Fruit fly (Drosophila melanogaster) whole organism, embryonic: ENCODE data around the gene fwd.

Experiments used
- CG10565 ChIP-seq: fragments of 200-800 bp; sonication (Bioruptor generic); optimal IDR thresholded peaks from 3 replicates; lab custom pipeline; 2016; ENCODE audit warnings: missing biosample characterization, mild to moderate bottlenecking, missing genetic modification characterization
- CG11456 ChIP-seq: fragments of 200-800 bp; sonication (Bioruptor generic); IDR thresholded peaks from 3 replicates; pipeline ENCODE4 v1.3.6; 2022; ENCODE audit warnings: missing biosample characterization, missing genetic modification characterization
- CG12155 ChIP-seq: fragments of 200-800 bp; sonication (Bioruptor generic); optimal IDR thresholded peaks from 3 replicates; lab custom pipeline; 2016; ENCODE audit warnings: missing biosample characterization, missing genetic modification characterization
- CG12659 ChIP-seq: fragments of 200-800 bp; sonication (Bioruptor generic); optimal IDR thresholded peaks from 3 replicates; lab custom pipeline; 2017; ENCODE audit warnings: mild to moderate bottlenecking, missing biosample characterization, missing genetic modification reagents, missing genetic modification characterization
- CG14014 ChIP-seq: fragments of 200-800 bp; sonication (Bioruptor generic); IDR thresholded peaks from 2 replicates; pipeline ENCODE4 v1.3.6; 2022; ENCODE audit warnings: missing biosample characterization, missing genetic modification characterization
- CG17328 ChIP-seq: fragments of 200-800 bp; sonication (Bioruptor generic); IDR thresholded peaks from 2 replicates; pipeline ENCODE4 v1.3.6; 2022; ENCODE audit warnings: missing biosample characterization, missing genetic modification characterization
- CG18599 ChIP-seq: fragments of 200-800 bp; sonication (Bioruptor generic); optimal IDR thresholded peaks from 3 replicates; lab custom pipeline; 2017; ENCODE audit warnings: missing biosample characterization, missing genetic modification characterization, mild to moderate bottlenecking, moderate library complexity, missing genetic modification reagents
- CG2199 ChIP-seq: fragments of 200-800 bp; sonication (Bioruptor generic); IDR thresholded peaks from 3 replicates; pipeline ENCODE4 v1.3.6; 2022; ENCODE audit warnings: missing biosample characterization, missing genetic modification characterization
- CG30431 ChIP-seq: fragments of 200-800 bp; sonication (Bioruptor generic); optimal IDR thresholded peaks from 2 replicates; lab custom pipeline; 2017; ENCODE audit warnings: missing biosample characterization, missing genetic modification characterization
- CG31388 ChIP-seq: fragments of 200-800 bp; sonication (Bioruptor generic); optimal IDR thresholded peaks from 2 replicates; lab custom pipeline; 2016; ENCODE audit warnings: missing biosample characterization, missing genetic modification characterization
- CG4707 ChIP-seq: fragments of 200-800 bp; sonication (Bioruptor generic); optimal IDR thresholded peaks from 2 replicates; lab custom pipeline; 2018; ENCODE audit warnings: missing biosample characterization, mild to moderate bottlenecking, missing genetic modification characterization, moderate library complexity
- CG5245 ChIP-seq: fragments of 200-800 bp; sonication (Bioruptor generic); optimal IDR thresholded peaks from 3 replicates; lab custom pipeline; 2016; ENCODE audit warnings: missing biosample characterization, missing genetic modification characterization
- CG6683 ChIP-seq: fragments of 200-800 bp; sonication (Bioruptor generic); optimal IDR thresholded peaks from 2 replicates; lab custom pipeline; 2017; ENCODE audit warnings: missing biosample characterization, mild to moderate bottlenecking, missing genetic modification characterization, missing genetic modification reagents
- CG6765 ChIP-seq: fragments of 200-800 bp; sonication (Bioruptor generic); optimal IDR thresholded peaks from 3 replicates; lab custom pipeline; 2017; ENCODE audit warnings: missing biosample characterization, mild to moderate bottlenecking, missing genetic modification characterization
- CG7357 ChIP-seq: fragments of 200-800 bp; sonication (Bioruptor generic); IDR thresholded peaks from 3 replicates; pipeline ENCODE4 v1.3.6; 2022; ENCODE audit warnings: missing biosample characterization, missing genetic modification characterization
- CG9817 ChIP-seq: fragments of 200-800 bp; sonication (Bioruptor generic); optimal IDR thresholded peaks from 2 replicates; lab custom pipeline; 2018; ENCODE audit warnings: missing biosample characterization, mild to moderate bottlenecking, missing genetic modification characterization, moderate library complexity
- D19B ChIP-seq: fragments of 200-800 bp; sonication (Bioruptor generic); optimal IDR thresholded peaks from 2 replicates; lab custom pipeline; 2017; ENCODE audit warnings: missing biosample characterization, mild to moderate bottlenecking, missing genetic modification characterization
- Dad ChIP-seq: fragments of 200-800 bp; sonication (Bioruptor generic); optimal IDR thresholded peaks from 3 replicates; lab custom pipeline; 2016; ENCODE audit warnings: missing biosample characterization, missing genetic modification characterization
- Dbx ChIP-seq: fragments of 200-800 bp; sonication (Bioruptor generic); IDR thresholded peaks from 3 replicates; pipeline ENCODE4 v1.3.6; 2022; ENCODE audit warnings: missing biosample characterization, missing genetic modification characterization
- Fer2 ChIP-seq: fragments of 200-800 bp; sonication (Bioruptor generic); optimal IDR thresholded peaks from 2 replicates; lab custom pipeline; 2018; ENCODE audit warnings: missing biosample characterization, mild to moderate bottlenecking, missing genetic modification characterization, moderate library complexity
- Gsc ChIP-seq: fragments of 200-800 bp; sonication (Bioruptor generic); IDR thresholded peaks from 2 replicates; pipeline ENCODE4 v1.3.6; 2022; ENCODE audit warnings: missing biosample characterization, missing genetic modification characterization
- H15 ChIP-seq: fragments of 200-800 bp; sonication (Bioruptor generic); IDR thresholded peaks from 3 replicates; pipeline ENCODE4 v1.3.6; 2022; ENCODE audit warnings: missing biosample characterization, missing genetic modification characterization
- Hr39 ChIP-seq: fragments of >200 bp; optimal IDR thresholded peaks from 2 replicates; lab custom pipeline; 2017
- Lim3 ChIP-seq: fragments of 200-800 bp; sonication (Bioruptor generic); IDR thresholded peaks from 2 replicates; pipeline ENCODE4 v1.3.6; 2022; ENCODE audit warnings: missing biosample characterization, missing genetic modification characterization
- Lpt ChIP-seq: fragments of >200 bp; optimal IDR thresholded peaks from 2 replicates; lab custom pipeline; 2018; ENCODE audit warnings: missing biosample characterization, missing genetic modification characterization
- Mrtf ChIP-seq: fragments of 200-800 bp; sonication (Bioruptor generic); IDR thresholded peaks from 3 replicates; pipeline ENCODE4 v1.3.6; 2022; ENCODE audit warnings: missing biosample characterization, missing genetic modification characterization
- NK7.1 ChIP-seq: fragments of 200-800 bp; sonication (Bioruptor generic); optimal IDR thresholded peaks from 3 replicates; lab custom pipeline; 2016; ENCODE audit warnings: missing biosample characterization, missing genetic modification characterization
- Oaz ChIP-seq: fragments of 200-800 bp; sonication (Bioruptor generic); IDR thresholded peaks from 2 replicates; pipeline ENCODE4 v1.3.6; 2022; ENCODE audit warnings: missing biosample characterization, missing genetic modification characterization
- Scr ChIP-seq: fragments of 200-800 bp; sonication (Bioruptor generic); IDR thresholded peaks from 2 replicates; pipeline ENCODE4 v1.3.6; 2022; ENCODE audit warnings: missing biosample characterization, missing genetic modification characterization; ENCODE audit not compliant: partially characterized antibody
- Spps ChIP-seq: fragments of 200-800 bp; sonication (Bioruptor generic); optimal IDR thresholded peaks from 2 replicates; lab custom pipeline; 2018; ENCODE audit warnings: missing biosample characterization, mild to moderate bottlenecking, missing genetic modification characterization
- Sry-β ChIP-seq: fragments of 200-800 bp; sonication (Bioruptor generic); optimal IDR thresholded peaks from 2 replicates; lab custom pipeline; 2018; ENCODE audit warnings: missing biosample characterization, mild to moderate bottlenecking, missing genetic modification characterization, moderate library complexity
- Ssrp ChIP-seq: fragments of 200-800 bp; sonication (Bioruptor generic); optimal IDR thresholded peaks from 2 replicates; lab custom pipeline; 2018; ENCODE audit warnings: missing biosample characterization, mild to moderate bottlenecking, missing genetic modification characterization, moderate library complexity
- Stat92E ChIP-seq, 3 experiments: fragments of >200 bp in 2 of 3; fragments of 200-800 bp in 1 of 3; sonication (Bioruptor generic) in 1 of 3; optimal IDR thresholded peaks; 2 replicates each; lab custom pipeline; 2017 to 2019; ENCODE audit warnings: missing biosample characterization in 3 of 3, missing genetic modification characterization in 3 of 3, mild to moderate bottlenecking in 1 of 3, moderate library complexity in 1 of 3
- abd-A ChIP-seq: fragments of 200-800 bp; sonication (Bioruptor generic); optimal IDR thresholded peaks from 3 replicates; lab custom pipeline; 2019; ENCODE audit warnings: missing biosample characterization, mild to moderate bottlenecking, missing genetic modification characterization, moderate library complexity
- ato ChIP-seq: fragments of 200-800 bp; sonication (Bioruptor generic); IDR thresholded peaks from 2 replicates; pipeline ENCODE4 v1.3.6; 2022; ENCODE audit warnings: missing biosample characterization, missing genetic modification characterization; ENCODE audit not compliant: partially characterized antibody
- chm ChIP-seq: fragments of 200-800 bp; sonication (Bioruptor generic); IDR thresholded peaks from 2 replicates; pipeline ENCODE4 v1.3.6; 2022; ENCODE audit warnings: missing biosample characterization, missing genetic modification characterization
- gcm ChIP-seq: fragments of 200-800 bp; sonication (Bioruptor generic); optimal IDR thresholded peaks from 2 replicates; lab custom pipeline; 2019; ENCODE audit warnings: missing biosample characterization, mild to moderate bottlenecking, missing genetic modification characterization, moderate library complexity
- gcm2 ChIP-seq: fragments of 200-800 bp; sonication (Bioruptor generic); optimal IDR thresholded peaks from 2 replicates; lab custom pipeline; 2016; ENCODE audit warnings: missing biosample characterization, missing genetic modification characterization
- grau ChIP-seq: fragments of 200-800 bp; optimal IDR thresholded peaks from 3 replicates; lab custom pipeline; 2019; ENCODE audit warnings: missing biosample characterization, mild to moderate bottlenecking, missing genetic modification characterization, moderate library complexity
- hbn ChIP-seq: fragments of 200-800 bp; sonication (Bioruptor generic); IDR thresholded peaks from 2 replicates; pipeline ENCODE4 v1.3.6; 2022; ENCODE audit warnings: missing biosample characterization, missing genetic modification characterization; ENCODE audit not compliant: partially characterized antibody
- klu ChIP-seq: fragments of 200-800 bp; sonication (Bioruptor generic); IDR thresholded peaks from 2 replicates; pipeline ENCODE4 v1.3.6; 2022; ENCODE audit warnings: missing biosample characterization, missing genetic modification characterization
- luna ChIP-seq: fragments of 200-800 bp; sonication (Bioruptor generic); optimal IDR thresholded peaks from 2 replicates; lab custom pipeline; 2016; ENCODE audit warnings: missing biosample characterization, missing genetic modification characterization
- odd ChIP-seq: fragments of 200-800 bp; sonication (Bioruptor generic); optimal IDR thresholded peaks from 2 replicates; lab custom pipeline; 2017; ENCODE audit warnings: missing biosample characterization, mild to moderate bottlenecking, missing genetic modification characterization
- peb ChIP-seq: fragments of 200-800 bp; sonication (Bioruptor generic); IDR thresholded peaks from 2 replicates; pipeline ENCODE4 v1.3.6; 2022; ENCODE audit warnings: missing biosample characterization, missing genetic modification characterization
- pho ChIP-seq: fragments of 200-800 bp; sonication (Bioruptor generic); optimal IDR thresholded peaks from 2 replicates; lab custom pipeline; 2016; ENCODE audit warnings: missing biosample characterization, missing genetic modification characterization
- pita ChIP-seq: fragments of 200-800 bp; sonication (Bioruptor generic); optimal IDR thresholded peaks from 2 replicates; lab custom pipeline; 2017; ENCODE audit warnings: missing biosample characterization, mild to moderate bottlenecking, missing genetic modification characterization
- pum ChIP-seq: fragments of 200-800 bp; sonication (Bioruptor generic); optimal IDR thresholded peaks from 2 replicates; lab custom pipeline; 2016; ENCODE audit warnings: missing biosample characterization, missing genetic modification characterization
- sens ChIP-seq: fragments of 200-800 bp; sonication (Bioruptor generic); peaks from one replicate; lab custom pipeline; 2016; ENCODE audit warnings: missing biosample characterization, missing genetic modification characterization
- shn ChIP-seq: fragments of 200-800 bp; sonication (Bioruptor generic); optimal IDR thresholded peaks from 3 replicates; lab custom pipeline; 2016; ENCODE audit warnings: missing biosample characterization, missing genetic modification characterization
- tup ChIP-seq: fragments of 200-800 bp; sonication (Bioruptor generic); optimal IDR thresholded peaks from 2 replicates; lab custom pipeline; 2016; ENCODE audit warnings: missing biosample characterization, mild to moderate bottlenecking, missing genetic modification characterization, moderate library complexity
- zfh2 ChIP-seq: fragments of 200-800 bp; sonication (Bioruptor generic); optimal IDR thresholded peaks from 2 replicates; lab custom pipeline; 2016; ENCODE audit warnings: missing biosample characterization, missing genetic modification characterization

fwd gene

dm6 chr3L:350651-351228 lies 31.1 kb upstream of the fwd start (continued):
- TF ChIP-seq Oaz (peak; percentile 63), Lpt (no peak), CG6683 (GFP tag; lab: Kevin White, UChicago) (peak; percentile 16), Fer2 (tag; lab: Kevin White, UChicago) (peak; percentile 40), sens (peak; percentile 97), zfh2 (GFP tag; lab: Kevin White, UChicago) (peak; percentile 12), gcm2 (GFP tag; lab: Kevin White, UChicago) (no peak), abd-A (tag; lab: Kevin White, UChicago) (no peak), ato (GFP tag; lab: Robert Waterston, UW) (no peak), gcm (GFP tag; lab: Kevin White, UChicago) (no peak), grau (tag; lab: Kevin White, UChicago) (peak; percentile 73), Hr39 (lab: Kevin White, UChicago) (no peak), CG5245 (peak; percentile 67), peb (GFP tag; lab: Robert Waterston, UW) (peak; percentile 67), NK7.1 (GFP tag; lab: Kevin White, UChicago) (peak; percentile 40), CG9817 (tag; lab: Kevin White, UChicago) (peak; percentile 45), Dbx (GFP tag; lab: Robert Waterston, UW) (peak; percentile 85), CG7357 (GFP tag; lab: Robert Waterston, UW) (peak; percentile 65; the same call in 2 of the 3 replicates), Ssrp (tag; lab: Kevin White, UChicago) (peak; percentile 47), CG11456 (GFP tag; lab: Robert Waterston, UW) (peak; percentile 83), Sry-β (no peak), H15 (peak; percentile 56; the same call in 2 of the 3 replicates), CG12659 (GFP tag; lab: Kevin White, UChicago) (peak; percentile 68), Stat92E (GFP tag; optimal IDR thresholded peaks at IDR 0.05; lab: Kevin White, UChicago) (peak in 1 of 3 experiments; percentile 23), Spps (peak; percentile 58), shn (GFP tag; lab: Kevin White, UChicago) (no peak), Scr (GFP tag; lab: Robert Waterston, UW) (no peak), klu (GFP tag; lab: Robert Waterston, UW) (peak; percentile 52), CG18599 (GFP tag; lab: Kevin White, UChicago) (peak; percentile 85), hbn (no peak), odd (no peak), chm (peak; percentile 55; the same call in 1 of the 2 replicates), Gsc (GFP tag; lab: Robert Waterston, UW) (no peak), CG4707 (peak; percentile 7), Dad (GFP tag; lab: Kevin White, UChicago) (peak; percentile 52), CG31388 (GFP tag; lab: Kevin White, UChicago) (peak; percentile 42), CG6765 (GFP tag; lab: Kevin White, UChicago) (no peak), D19B (GFP tag; lab: Kevin White, UChicago) (peak; percentile 58), tup (GFP tag; lab: Kevin White, UChicago) (no peak), Mrtf (GFP tag; lab: Robert Waterston, UW) (peak; percentile 69), pho (GFP tag; lab: Kevin White, UChicago) (peak; percentile 49), pum (no peak), CG17328 (GFP tag; lab: Robert Waterston, UW) (peak; percentile 77), CG14014 (GFP tag; lab: Robert Waterston, UW) (peak; percentile 80), CG2199 (GFP tag; lab: Robert Waterston, UW) (peak; percentile 54; the same call in 1 of the 3 replicates), pita (GFP tag; lab: Kevin White, UChicago) (no peak), CG12155 (GFP tag; lab: Kevin White, UChicago) (peak; percentile 56), CG30431 (GFP tag; lab: Kevin White, UChicago) (no peak), luna (GFP tag; lab: Kevin White, UChicago) (peak; percentile 43), Lim3 (GFP tag; lab: Robert Waterston, UW) (no peak), CG10565 (GFP tag; lab: Kevin White, UChicago) (no peak)
